Fruit fly (Drosophila melanogaster): ENCODE results near the gene SMC6.

- TF ChIP-seq Hr4 (GFP tag; optimal IDR thresholded peaks at IDR 0.05) (no peak), Eip75B (GFP tag; optimal IDR thresholded peaks at IDR 0.05) (no peak)
Observed at dm6 chr3R:24234721-24235120, 41.5 kb upstream of the SMC6 start.
